Worm (Caenorhabditis elegans) whole organism, L4/young adult: ENCODE measurements around the gene W06A7.4.
"Not testable (repeated sequence)": the region's sequence is repeated elsewhere in the genome, so short reads cannot be mapped to it uniquely, and the experiment has no call there.

Experiments used
- W03F9.2 ChIP-seq: fragments of 150-350 bp; optimal IDR thresholded peaks from 2 replicates; lab custom pipeline; 2014; ENCODE audit warnings: missing biosample characterization, missing genetic modification characterization
- dao-5 ChIP-seq: sonication (generic microtip); optimal IDR thresholded peaks from 2 replicates; lab custom pipeline; 2016; ENCODE audit warnings: missing genotype, missing genetic modification characterization, moderate library complexity, missing compliant biosample characterization
- him-1 ChIP-seq: sonication (generic microtip); optimal IDR thresholded peaks from 2 replicates; lab custom pipeline; 2016; ENCODE audit warnings: missing genotype, missing genetic modification reagents, missing genetic modification characterization, missing compliant biosample characterization

Gene W06A7.4

DNA sequence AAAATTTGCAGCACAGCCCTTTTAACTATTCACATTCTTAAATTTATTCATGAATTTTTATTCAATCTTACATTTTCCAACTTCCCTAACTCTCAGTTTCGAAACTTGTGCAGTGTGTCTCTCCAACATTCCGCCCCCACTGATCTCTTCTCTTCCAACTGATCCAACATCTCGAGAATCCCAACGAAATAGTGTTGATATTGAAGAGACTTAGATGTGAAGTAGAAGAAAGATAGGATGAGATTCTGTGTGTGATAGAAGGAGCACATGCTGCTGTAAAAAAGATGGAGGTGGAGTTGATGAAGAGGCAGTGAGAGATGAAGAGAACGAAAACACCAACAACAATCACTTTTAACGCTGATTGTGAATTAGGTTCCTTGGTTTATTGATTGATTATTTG lies 3.9 kb upstream of the W06A7.4 start:
- no peak for TF ChIP-seq W03F9.2 (tag; lab: Kevin White, UChicago)
- no peak for TF ChIP-seq him-1 (tag; lab: Kevin White, UChicago)
- no peak for TF ChIP-seq dao-5

DNA sequence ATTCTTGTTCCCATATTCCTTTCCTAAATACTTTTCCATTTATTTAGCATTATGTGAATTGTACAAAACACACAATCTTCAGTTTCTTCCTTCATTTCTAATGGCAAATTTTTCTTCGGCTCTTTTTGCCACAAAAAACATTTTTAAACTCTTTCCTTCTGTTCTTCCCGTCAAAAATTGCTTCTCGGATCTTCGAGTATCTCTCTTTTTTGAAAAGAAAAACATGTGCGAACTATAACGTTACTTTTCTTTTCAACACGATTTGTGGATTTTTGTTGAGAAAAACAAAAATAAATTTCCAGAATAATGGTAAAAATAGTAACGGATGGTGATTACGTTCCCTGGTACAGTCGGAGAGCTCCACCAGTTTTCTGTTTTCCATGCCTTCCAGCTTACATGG lies 2.7 kb upstream of the W06A7.4 start, which contains the start of gene W06A7.2:
W06A7.2 (plus strand) TSS at position 301 of the 400 bp plus-strand sequence.
- TF ChIP-seq him-1 (tag; lab: Kevin White, UChicago), result no peak
- no peak for TF ChIP-seq dao-5
- TF ChIP-seq W03F9.2 (tag; lab: Kevin White, UChicago), result no peak

DNA sequence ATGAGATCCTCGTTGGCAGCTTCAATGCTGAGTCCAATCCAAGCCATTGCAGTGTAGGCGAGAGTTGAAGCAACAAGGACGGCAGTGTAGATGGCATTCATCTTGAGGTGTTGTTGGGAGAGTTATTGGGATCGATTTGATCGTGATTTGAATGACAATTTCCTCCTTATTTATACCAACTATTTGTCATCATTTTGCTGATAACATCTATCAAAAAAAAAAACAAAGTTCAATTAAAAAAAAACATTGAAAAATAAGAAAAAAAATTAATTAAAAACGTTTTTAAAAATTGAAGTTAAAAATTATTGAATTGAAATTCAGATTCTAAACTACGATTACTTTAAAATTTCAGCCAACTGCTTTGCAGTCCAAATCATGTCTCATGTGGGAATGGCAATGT lies 2.7 kb downstream of the W06A7.4 start, which contains the start of gene nspa-8:
nspa-8 (minus strand) TSS at position 101 of the 400 bp plus-strand sequence.
- not testable (repeated sequence) for TF ChIP-seq W03F9.2 (tag; lab: Kevin White, UChicago); dao-5; him-1 (tag; lab: Kevin White, UChicago)

- TF ChIP-seq W03F9.2 (tag; lab: Kevin White, UChicago), result no peak
- no peak for TF ChIP-seq him-1 (tag; lab: Kevin White, UChicago)
- TF ChIP-seq dao-5, result no peak
Observed at ce11 chrV:14828407-14828806, 4.2 kb downstream of the W06A7.4 start.

DNA sequence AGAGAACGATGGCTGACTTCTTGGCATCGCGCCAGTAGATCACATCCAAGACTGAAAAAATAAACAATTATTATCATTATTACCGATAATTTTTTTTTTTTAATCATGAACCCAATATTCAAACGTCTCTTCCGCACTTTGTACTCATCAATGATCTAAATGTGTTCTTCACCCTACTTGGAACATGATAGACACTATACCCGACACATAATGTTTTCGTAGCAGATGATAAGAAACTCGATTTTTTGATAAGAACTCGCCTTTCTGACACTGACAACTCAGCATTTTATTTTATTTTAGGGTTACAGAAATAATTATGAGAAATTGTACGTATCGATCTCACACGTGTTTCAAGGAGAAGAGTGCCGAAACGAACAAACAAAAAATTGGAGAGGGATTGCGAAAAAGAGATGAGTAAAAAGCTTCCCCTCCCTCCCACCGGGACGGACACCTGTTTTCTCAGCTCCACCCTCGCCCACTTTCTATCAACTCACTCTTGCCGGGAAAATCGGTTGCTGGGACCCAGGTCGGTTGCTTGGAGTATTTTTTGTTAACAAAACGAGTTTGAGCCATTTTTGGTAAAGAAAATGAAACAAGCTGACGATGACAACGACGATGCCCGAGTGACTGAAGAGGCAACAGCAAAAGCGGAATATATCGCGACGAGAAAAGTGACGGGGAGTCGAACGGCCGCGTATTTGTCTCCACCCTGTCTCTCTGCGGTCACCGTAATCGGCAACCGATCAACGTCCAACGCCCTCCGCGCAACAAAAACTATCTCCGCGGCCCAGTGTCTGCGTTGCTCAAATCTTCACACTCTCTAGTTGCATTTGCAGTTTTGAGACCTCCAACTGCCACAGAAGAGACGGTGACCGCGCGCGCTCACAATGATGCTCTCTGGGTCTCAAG lies 6.3 kb downstream of the W06A7.4 start:
- TF ChIP-seq W03F9.2 (tag; lab: Kevin White, UChicago) (no peak), him-1 (tag; lab: Kevin White, UChicago) (no peak), dao-5 (no peak)

ce11 chrV:14831460-14832120 lies 7.4 kb downstream of the W06A7.4 start:
- TF ChIP-seq him-1 (tag; lab: Kevin White, UChicago), result no peak

ce11 chrV:14832121-14832788 lies 8.0 kb downstream of the W06A7.4 start:
- no peak for TF ChIP-seq him-1 (tag; lab: Kevin White, UChicago)
- TF ChIP-seq dao-5, result no peak
- no peak for TF ChIP-seq W03F9.2 (tag; lab: Kevin White, UChicago)

- TF ChIP-seq W03F9.2 (tag; lab: Kevin White, UChicago), result no peak
- no peak for TF ChIP-seq dao-5
- no peak for TF ChIP-seq him-1 (tag; lab: Kevin White, UChicago)
Observed at ce11 chrV:14832789-14833187, 8.6 kb downstream of the W06A7.4 start.

ce11 chrV:14833219-14833618 lies 9.0 kb downstream of the W06A7.4 start:
- TF ChIP-seq him-1 (tag; lab: Kevin White, UChicago), result peak; percentile 4
- no peak for TF ChIP-seq dao-5

ce11 chrV:14835075-14835991 lies 11.1 kb downstream of the W06A7.4 start:
- TF ChIP-seq W03F9.2 (tag; lab: Kevin White, UChicago) (no peak), him-1 (tag; lab: Kevin White, UChicago) (no peak), dao-5 (no peak)

- TF ChIP-seq dao-5 (no peak), W03F9.2 (tag; lab: Kevin White, UChicago) (no peak), him-1 (tag; lab: Kevin White, UChicago) (no peak)
Observed at ce11 chrV:14838130-14838529, 13.9 kb downstream of the W06A7.4 start.

DNA sequence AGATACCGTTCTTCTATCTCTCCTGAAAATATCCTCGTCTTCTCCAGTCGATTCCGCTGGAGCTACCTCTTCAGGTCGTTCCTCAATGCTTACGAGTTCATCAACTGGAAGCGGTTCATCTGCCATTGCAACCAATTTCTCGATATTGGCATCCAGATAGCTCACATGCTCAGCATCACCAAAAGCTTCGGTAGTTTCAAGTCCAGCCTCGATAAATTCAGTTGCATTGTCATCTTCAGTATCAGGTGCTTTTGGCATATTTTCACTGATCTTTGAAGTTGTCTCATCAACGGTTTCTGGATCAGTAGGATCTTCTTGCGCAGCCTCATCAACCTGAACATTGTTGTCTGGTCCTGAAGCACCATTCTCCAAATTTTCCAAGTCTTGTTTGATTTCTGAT lies 17.4 kb downstream of the W06A7.4 start:
- TF ChIP-seq him-1 (tag; lab: Kevin White, UChicago) (no peak), dao-5 (no peak), W03F9.2 (tag; lab: Kevin White, UChicago) (no peak)
